Worm (Caenorhabditis elegans) whole organism, midembryonic: ENCODE data around the gene ceh-51.

Experiments used
- T22C8.4 ChIP-seq: fragments of 200-800 bp; sonication (Bioruptor generic); IDR thresholded peaks from 2 replicates; pipeline ENCODE4 v1.3.6; 2022; ENCODE audit warnings: missing genetic modification characterization, missing compliant biosample characterization
- cog-1 ChIP-seq: sonication (generic microtip); optimal IDR thresholded peaks from 2 replicates; lab custom pipeline; 2016; ENCODE audit warnings: missing genetic modification characterization, missing compliant biosample characterization
- flt-1 ChIP-seq: fragments of 200-800 bp; sonication (Bioruptor generic); IDR thresholded peaks from 2 replicates; pipeline ENCODE4 v1.3.6; 2022; ENCODE audit warnings: missing genetic modification characterization, missing compliant biosample characterization
- klf-2 ChIP-seq: fragments of 200-800 bp; sonication (Bioruptor generic); conservative IDR thresholded peaks from 2 replicates; pipeline ENCODE4 v1.3.6; 2022; ENCODE audit warnings: missing genetic modification reagents, missing genetic modification characterization, missing compliant biosample characterization
- med-1 ChIP-seq: sonication (generic microtip); optimal IDR thresholded peaks from 2 replicates; lab custom pipeline; 2017; ENCODE audit warnings: missing genetic modification characterization, mild to moderate bottlenecking, missing compliant biosample characterization, antibody characterized with exemption, missing genetic modification reagents; ENCODE audit not compliant: insufficient read depth
- ref-1 ChIP-seq: fragments of 200-800 bp; sonication (Bioruptor generic); conservative IDR thresholded peaks from 2 replicates; pipeline ENCODE4 v1.3.6; 2022; ENCODE audit warnings: missing genetic modification reagents, missing genetic modification characterization, missing compliant biosample characterization
- tab-1 ChIP-seq: fragments of 200-800 bp; sonication (Bioruptor generic); IDR thresholded peaks from 2 replicates; pipeline ENCODE4 v1.3.6; 2022; ENCODE audit warnings: missing genetic modification characterization, missing compliant biosample characterization
- ztf-23 ChIP-seq: fragments of 200-800 bp; sonication (Bioruptor generic); IDR thresholded peaks from 2 replicates; pipeline ENCODE4 v1.3.6; 2022; ENCODE audit warnings: missing genetic modification reagents, missing genetic modification characterization, missing compliant biosample characterization
- ztf-29 ChIP-seq: fragments of 200-800 bp; sonication (Bioruptor generic); IDR thresholded peaks from 2 replicates; pipeline ENCODE4 v1.3.6; 2022; ENCODE audit warnings: missing genetic modification reagents, missing genetic modification characterization, missing compliant biosample characterization

ceh-51 gene

DNA sequence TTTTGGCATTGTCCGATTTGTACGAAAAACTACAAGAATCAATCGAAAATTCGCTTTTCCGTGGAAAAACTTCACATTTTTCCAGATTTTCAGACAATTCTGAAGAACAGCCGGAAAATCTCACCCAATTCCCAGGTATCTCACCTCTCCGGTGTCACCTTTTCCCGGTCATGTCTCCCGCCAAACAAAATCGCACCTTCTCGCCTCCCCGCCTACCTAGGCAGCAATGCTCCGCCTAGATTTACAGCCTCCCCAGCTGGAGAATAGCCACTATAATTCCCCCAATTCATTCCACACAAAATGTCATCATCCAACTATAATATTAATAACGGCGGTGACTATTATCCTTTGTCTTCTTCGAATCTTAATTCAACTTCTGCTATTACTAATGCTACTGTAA, at the start of gene ceh-51:
ceh-51 (plus strand) TSS at position 301 of the 400 bp plus-strand sequence.
- TF ChIP-seq ztf-29 (GFP tag; lab: Robert Waterston, UW) (no peak), tab-1 (GFP tag; lab: Robert Waterston, UW) (no peak), ztf-23 (GFP tag; lab: Robert Waterston, UW) (no peak), ref-1 (GFP tag; lab: Robert Waterston, UW) (no peak), cog-1 (no peak), med-1 (GFP tag; lab: Kevin White, UChicago) (no peak), T22C8.4 (GFP tag; lab: Robert Waterston, UW) (no peak), klf-2 (GFP tag; lab: Robert Waterston, UW) (no peak), flt-1 (GFP tag; lab: Robert Waterston, UW) (no peak)

DNA sequence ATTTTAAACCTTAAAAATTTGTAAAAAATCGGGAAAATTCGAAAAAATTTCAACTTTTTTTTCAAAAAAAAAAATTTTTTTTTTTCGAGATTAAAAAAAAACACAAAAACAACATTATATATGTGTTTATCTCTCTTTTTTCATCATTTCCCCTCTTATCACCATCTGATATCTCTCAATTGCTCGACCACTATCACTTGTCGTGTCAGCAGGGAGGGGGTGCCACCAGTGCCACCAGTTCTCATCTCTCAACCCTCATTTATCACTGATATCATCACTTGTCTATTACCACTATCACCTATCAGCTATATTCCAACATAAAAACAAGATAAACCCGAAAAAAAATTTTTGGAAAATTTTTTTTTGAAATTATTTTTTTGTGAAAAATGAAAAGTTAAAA, 47.5 kb upstream of the ceh-51 start:
- no peak for TF ChIP-seq cog-1
- no peak for TF ChIP-seq T22C8.4 (GFP tag; lab: Robert Waterston, UW)
- TF ChIP-seq med-1 (GFP tag; lab: Kevin White, UChicago) = no peak
- no peak for TF ChIP-seq klf-2 (GFP tag; lab: Robert Waterston, UW)
- no peak for TF ChIP-seq ztf-23 (GFP tag; lab: Robert Waterston, UW)
- TF ChIP-seq ref-1 (GFP tag; lab: Robert Waterston, UW) = no peak
- no peak for TF ChIP-seq ztf-29 (GFP tag; lab: Robert Waterston, UW)
- TF ChIP-seq flt-1 (GFP tag; lab: Robert Waterston, UW) = no peak
- no peak for TF ChIP-seq tab-1 (GFP tag; lab: Robert Waterston, UW)

DNA sequence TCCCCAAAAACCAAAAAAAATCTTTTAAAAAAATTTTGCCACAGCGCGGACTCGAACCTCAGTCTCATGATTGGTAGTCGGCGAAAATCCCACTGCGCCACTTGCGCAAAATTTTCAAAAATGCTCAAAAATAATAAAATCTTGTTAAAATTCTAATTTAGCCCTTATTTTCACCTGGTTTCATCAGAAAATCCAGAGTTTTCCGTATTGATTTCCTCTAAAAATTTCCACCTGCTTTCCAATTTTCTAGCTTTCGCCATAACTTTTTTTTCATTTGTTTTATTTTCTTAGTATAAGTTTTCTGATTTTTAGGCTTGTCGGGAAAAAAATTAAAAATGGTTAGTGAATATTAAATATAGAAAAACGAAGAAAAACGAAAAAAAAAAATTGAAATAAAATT, 46.6 kb upstream of the ceh-51 start:
- no peak for TF ChIP-seq ref-1 (GFP tag; lab: Robert Waterston, UW)
- TF ChIP-seq ztf-23 (GFP tag; lab: Robert Waterston, UW) = no peak
- TF ChIP-seq T22C8.4 (GFP tag; lab: Robert Waterston, UW) = no peak
- no peak for TF ChIP-seq med-1 (GFP tag; lab: Kevin White, UChicago)
- TF ChIP-seq klf-2 (GFP tag; lab: Robert Waterston, UW) = no peak
- TF ChIP-seq cog-1 = no peak
- TF ChIP-seq ztf-29 (GFP tag; lab: Robert Waterston, UW) = no peak
- TF ChIP-seq flt-1 (GFP tag; lab: Robert Waterston, UW) = no peak
- TF ChIP-seq tab-1 (GFP tag; lab: Robert Waterston, UW) = no peak

DNA sequence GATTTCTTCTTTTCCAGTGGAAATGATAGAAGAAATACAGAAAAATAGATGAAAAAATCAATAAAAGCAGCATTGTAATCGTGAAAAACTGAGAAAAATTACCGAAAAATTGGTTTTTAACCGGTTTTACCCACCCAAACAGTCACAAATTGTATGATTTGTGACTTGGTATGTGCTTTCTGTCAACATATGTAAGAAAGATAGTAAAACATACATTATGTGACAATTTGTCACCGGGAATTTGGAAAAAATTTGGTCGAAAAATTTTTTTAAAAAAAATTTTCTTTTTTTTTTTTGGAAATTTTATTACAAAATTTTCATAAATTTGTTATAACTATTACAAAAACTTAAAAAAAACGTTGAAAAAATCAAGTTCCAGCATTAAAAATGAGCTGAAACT, 36.8 kb upstream of the ceh-51 start, which contains the start of gene cyp-33D3:
cyp-33D3 (minus strand) TSS at position 101 of the 400 bp plus-strand sequence.
- TF ChIP-seq med-1 (GFP tag; lab: Kevin White, UChicago) (no peak), ztf-29 (GFP tag; lab: Robert Waterston, UW) (no peak), T22C8.4 (GFP tag; lab: Robert Waterston, UW) (peak; percentile 16; the same call in 1 of the 2 replicates)

DNA sequence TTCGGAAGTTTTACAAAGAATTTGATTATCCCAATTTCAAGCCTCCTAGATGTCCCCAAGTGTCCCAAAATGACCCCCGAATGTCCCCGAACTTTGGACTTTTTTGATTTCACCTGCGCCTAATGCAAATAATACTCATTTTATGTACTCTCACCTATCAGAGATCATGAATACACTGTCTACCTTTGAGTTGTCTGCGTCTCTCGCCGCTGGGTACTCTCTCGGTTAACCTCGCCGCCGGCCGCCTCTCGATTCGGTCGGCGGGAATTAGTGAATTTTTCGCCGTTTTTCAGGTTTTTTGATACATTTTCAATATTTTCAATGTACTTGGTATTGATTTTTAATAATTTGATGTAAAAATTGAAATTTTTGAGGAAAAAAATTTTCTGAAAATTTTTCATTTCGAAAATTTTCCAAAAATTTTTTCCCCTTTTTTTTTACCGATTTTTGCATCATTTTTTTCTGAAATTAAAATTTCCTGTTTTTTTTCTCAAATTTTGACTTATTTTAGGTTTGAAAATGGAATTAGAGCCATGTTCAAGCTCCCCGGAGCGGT, 35.1 kb upstream of the ceh-51 start, which contains the start of gene nhr-65:
nhr-65 (plus strand) TSS at position 506 of the 556 bp plus-strand sequence.
- no peak for TF ChIP-seq klf-2 (GFP tag; lab: Robert Waterston, UW)
- TF ChIP-seq cog-1 = no peak
- TF ChIP-seq ref-1 (GFP tag; lab: Robert Waterston, UW) = no peak
- TF ChIP-seq flt-1 (GFP tag; lab: Robert Waterston, UW) = no peak
- no peak for TF ChIP-seq tab-1 (GFP tag; lab: Robert Waterston, UW)
- TF ChIP-seq ztf-23 (GFP tag; lab: Robert Waterston, UW) = no peak
- no peak for TF ChIP-seq med-1 (GFP tag; lab: Kevin White, UChicago)
- TF ChIP-seq ztf-29 (GFP tag; lab: Robert Waterston, UW) = no peak
- no peak for TF ChIP-seq T22C8.4 (GFP tag; lab: Robert Waterston, UW)

DNA sequence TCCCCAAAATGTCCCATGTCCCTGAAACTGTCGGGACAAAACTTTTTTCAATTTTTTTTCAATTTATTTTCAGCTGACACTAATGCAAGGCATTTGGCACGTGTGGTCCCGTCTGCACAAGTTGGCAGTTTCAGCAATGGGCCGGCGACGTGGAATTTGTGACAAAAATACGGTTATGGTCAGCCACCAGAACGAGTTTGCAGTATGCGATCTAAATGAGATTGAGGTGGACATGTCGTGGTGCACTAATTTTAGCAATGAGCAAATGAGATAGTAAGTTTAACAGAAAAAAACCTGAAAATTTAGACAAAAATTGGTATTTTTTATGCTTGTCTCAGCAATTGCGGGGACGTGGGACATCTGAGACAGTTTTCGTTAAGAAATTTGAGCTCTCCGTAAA, 31.5 kb upstream of the ceh-51 start:
- TF ChIP-seq ztf-29 (GFP tag; lab: Robert Waterston, UW) (no peak), cog-1 (no peak), ztf-23 (GFP tag; lab: Robert Waterston, UW) (no peak), T22C8.4 (GFP tag; lab: Robert Waterston, UW) (no peak), flt-1 (GFP tag; lab: Robert Waterston, UW) (no peak), ref-1 (GFP tag; lab: Robert Waterston, UW) (no peak), tab-1 (GFP tag; lab: Robert Waterston, UW) (no peak), klf-2 (GFP tag; lab: Robert Waterston, UW) (no peak), med-1 (GFP tag; lab: Kevin White, UChicago) (no peak)

DNA sequence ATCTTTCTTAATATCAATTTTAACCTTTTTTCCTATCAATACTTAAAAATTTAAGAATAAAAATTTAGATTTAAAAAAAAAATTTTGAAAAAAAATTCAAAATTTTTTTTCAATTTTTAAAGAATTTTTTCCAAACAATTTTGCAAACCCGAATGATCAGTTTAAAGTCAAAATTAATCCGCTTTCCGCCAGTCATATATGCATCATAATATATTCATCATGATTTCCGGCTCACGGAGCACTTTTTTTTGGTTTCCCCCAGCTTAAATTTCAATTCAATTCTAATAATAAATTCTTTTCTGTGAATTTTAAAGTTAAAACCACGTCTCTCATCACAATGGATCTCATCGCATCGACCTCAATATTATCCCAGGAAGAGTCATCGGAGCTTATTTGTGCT, 27.5 kb upstream of the ceh-51 start, which contains the start of gene nhr-230:
nhr-230 (plus strand) TSS at position 301 of the 400 bp plus-strand sequence.
- TF ChIP-seq med-1 (GFP tag; lab: Kevin White, UChicago) (no peak), ref-1 (GFP tag; lab: Robert Waterston, UW) (no peak), ztf-23 (GFP tag; lab: Robert Waterston, UW) (no peak), klf-2 (GFP tag; lab: Robert Waterston, UW) (no peak), T22C8.4 (GFP tag; lab: Robert Waterston, UW) (no peak), ztf-29 (GFP tag; lab: Robert Waterston, UW) (no peak), tab-1 (GFP tag; lab: Robert Waterston, UW) (no peak), cog-1 (no peak), flt-1 (GFP tag; lab: Robert Waterston, UW) (no peak)

DNA sequence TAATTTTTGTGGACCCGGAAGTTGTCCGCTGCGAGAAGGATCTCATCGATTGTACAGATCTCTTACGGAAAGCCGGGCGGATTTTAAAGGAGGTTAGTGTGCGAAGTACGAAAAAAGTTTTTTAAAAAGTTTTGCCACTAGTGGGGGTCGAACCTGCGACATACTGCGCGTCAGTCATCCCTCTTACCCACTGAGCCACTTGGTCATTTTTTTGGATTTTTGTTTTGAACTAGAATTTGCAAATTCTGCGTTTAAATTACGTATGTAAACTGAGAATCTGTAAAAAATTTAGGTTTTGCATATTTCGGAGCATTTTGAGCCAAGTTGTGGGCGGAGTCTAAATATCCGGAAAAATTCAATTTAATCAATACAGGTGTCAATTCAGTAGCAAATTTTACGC, 25.4 kb upstream of the ceh-51 start:
- no peak for TF ChIP-seq tab-1 (GFP tag; lab: Robert Waterston, UW)
- no peak for TF ChIP-seq ztf-23 (GFP tag; lab: Robert Waterston, UW)
- no peak for TF ChIP-seq T22C8.4 (GFP tag; lab: Robert Waterston, UW)
- no peak for TF ChIP-seq flt-1 (GFP tag; lab: Robert Waterston, UW)
- no peak for TF ChIP-seq med-1 (GFP tag; lab: Kevin White, UChicago)
- TF ChIP-seq klf-2 (GFP tag; lab: Robert Waterston, UW) = no peak
- TF ChIP-seq ztf-29 (GFP tag; lab: Robert Waterston, UW) = no peak
- no peak for TF ChIP-seq ref-1 (GFP tag; lab: Robert Waterston, UW)
- no peak for TF ChIP-seq cog-1

DNA sequence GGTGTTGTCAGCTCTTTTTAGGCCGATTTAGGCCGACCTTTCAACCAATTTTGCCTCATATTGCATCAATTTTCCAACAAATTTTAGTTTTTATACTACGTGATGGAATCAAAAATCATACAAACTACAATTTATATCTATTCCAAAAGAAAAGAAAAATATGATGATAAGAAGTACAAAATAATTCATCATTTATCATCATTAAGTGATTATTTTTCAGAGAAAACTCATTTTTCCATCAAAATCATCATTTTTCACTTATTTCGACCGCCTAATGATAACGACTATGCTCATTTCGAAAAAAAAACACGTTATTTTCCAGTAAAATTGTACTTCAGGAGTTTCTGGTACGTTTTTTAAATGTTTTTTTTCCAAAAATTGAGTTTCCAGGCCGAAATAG, 19.1 kb upstream of the ceh-51 start:
- no peak for TF ChIP-seq flt-1 (GFP tag; lab: Robert Waterston, UW)
- no peak for TF ChIP-seq klf-2 (GFP tag; lab: Robert Waterston, UW)
- TF ChIP-seq cog-1 = no peak
- no peak for TF ChIP-seq tab-1 (GFP tag; lab: Robert Waterston, UW)
- TF ChIP-seq med-1 (GFP tag; lab: Kevin White, UChicago) = no peak
- no peak for TF ChIP-seq ref-1 (GFP tag; lab: Robert Waterston, UW)
- no peak for TF ChIP-seq ztf-29 (GFP tag; lab: Robert Waterston, UW)
- TF ChIP-seq T22C8.4 (GFP tag; lab: Robert Waterston, UW) = no peak
- no peak for TF ChIP-seq ztf-23 (GFP tag; lab: Robert Waterston, UW)
